Fruit fly (Drosophila melanogaster) whole organism, adult: ENCODE data around the gene hoe1.

ENCODE experiments used
- CG11617 ChIP-seq: fragments of 200-800 bp; sonication (Bioruptor generic); optimal IDR thresholded peaks from 2 replicates; lab custom pipeline; 2017; ENCODE audit warnings: mild to moderate bottlenecking, missing biosample characterization, missing genetic modification reagents, missing genetic modification characterization
- CG12768 ChIP-seq: fragments of 200-800 bp; sonication (Bioruptor generic); optimal IDR thresholded peaks from 2 replicates; lab custom pipeline; 2017; ENCODE audit warnings: missing biosample characterization, missing genetic modification characterization, mild to moderate bottlenecking, moderate library complexity, missing genetic modification reagents
- CG14711 ChIP-seq: fragments of 200-800 bp; sonication (Bioruptor generic); optimal IDR thresholded peaks from 2 replicates; lab custom pipeline; 2018; ENCODE audit warnings: missing biosample characterization, mild to moderate bottlenecking, missing genetic modification characterization, moderate library complexity
- CG1620 ChIP-seq: fragments of 200-800 bp; sonication (Bioruptor generic); optimal IDR thresholded peaks from 2 replicates; lab custom pipeline; 2016; ENCODE audit warnings: missing biosample characterization, missing genetic modification characterization
- CG33017 ChIP-seq: fragments of 200-800 bp; sonication (Bioruptor generic); optimal IDR thresholded peaks from 2 replicates; lab custom pipeline; 2018; ENCODE audit warnings: missing biosample characterization, mild to moderate bottlenecking, missing genetic modification characterization, moderate library complexity
- CG5204 ChIP-seq: fragments of 200-800 bp; sonication (Bioruptor generic); optimal IDR thresholded peaks from 2 replicates; lab custom pipeline; 2016; ENCODE audit warnings: missing biosample characterization, missing genetic modification characterization
- CG7045 ChIP-seq: fragments of 200-800 bp; sonication (Bioruptor generic); optimal IDR thresholded peaks from 2 replicates; lab custom pipeline; 2017; ENCODE audit warnings: missing biosample characterization, mild to moderate bottlenecking, missing genetic modification characterization
- CG7101 ChIP-seq: fragments of 200-800 bp; sonication (Bioruptor generic); optimal IDR thresholded peaks from 2 replicates; lab custom pipeline; 2018; ENCODE audit warnings: missing biosample characterization, mild to moderate bottlenecking, missing genetic modification characterization, moderate library complexity
- Clk ChIP-seq: fragments of 200-800 bp; sonication (Bioruptor generic); optimal IDR thresholded peaks from 2 replicates; lab custom pipeline; 2017; ENCODE audit warnings: missing biosample characterization, missing genetic modification characterization
- Crg-1 ChIP-seq: fragments of 200-800 bp; sonication (Bioruptor generic); optimal IDR thresholded peaks from 2 replicates; lab custom pipeline; 2016; ENCODE audit warnings: missing biosample characterization, missing genetic modification characterization
- Hr96 ChIP-seq: fragments of 200-800 bp; sonication (Bioruptor generic); optimal IDR thresholded peaks from 2 replicates; lab custom pipeline; 2016; ENCODE audit warnings: missing biosample characterization, missing genetic modification characterization
- Mnt ChIP-seq: fragments of 200-800 bp; sonication (Bioruptor generic); optimal IDR thresholded peaks from 2 replicates; lab custom pipeline; 2016; ENCODE audit warnings: missing biosample characterization, mild to moderate bottlenecking, missing genetic modification characterization
- bab1 ChIP-seq: fragments of 200-800 bp; sonication (Bioruptor generic); optimal IDR thresholded peaks from 3 replicates; lab custom pipeline; 2019; ENCODE audit warnings: missing biosample characterization, mild to moderate bottlenecking, missing genetic modification characterization, moderate library complexity
- cic ChIP-seq: fragments of 200-800 bp; sonication (Bioruptor generic); optimal IDR thresholded peaks from 2 replicates; lab custom pipeline; 2017; ENCODE audit warnings: missing biosample characterization, mild to moderate bottlenecking, missing genetic modification characterization, moderate library complexity
- cnc ChIP-seq, 2 experiments: fragments of >200 bp; optimal IDR thresholded peaks; 2 replicates each; lab custom pipeline; 2017
- kay ChIP-seq: fragments of 200-800 bp; sonication (Bioruptor generic); peaks from one replicate; lab custom pipeline; 2016; ENCODE audit warnings: missing biosample characterization, missing genetic modification characterization, borderline replicate concordance
- ovo ChIP-seq: fragments of 200-800 bp; sonication (Bioruptor generic); optimal IDR thresholded peaks from 2 replicates; lab custom pipeline; 2016; ENCODE audit warnings: missing biosample characterization, missing genetic modification characterization
- pad ChIP-seq: fragments of 200-800 bp; sonication (Bioruptor generic); optimal IDR thresholded peaks from 3 replicates; lab custom pipeline; 2017; ENCODE audit warnings: missing biosample characterization, missing genetic modification characterization, mild to moderate bottlenecking, moderate library complexity, missing genetic modification reagents
- tj ChIP-seq: fragments of 200-800 bp; sonication (Bioruptor generic); optimal IDR thresholded peaks from 3 replicates; lab custom pipeline; 2017; ENCODE audit warnings: missing biosample characterization, mild to moderate bottlenecking, missing genetic modification characterization, moderate library complexity
- toe ChIP-seq: fragments of 200-800 bp; sonication (Bioruptor generic); optimal IDR thresholded peaks from 2 replicates; lab custom pipeline; 2016; ENCODE audit warnings: missing biosample characterization, missing genetic modification characterization

Gene hoe1

DNA sequence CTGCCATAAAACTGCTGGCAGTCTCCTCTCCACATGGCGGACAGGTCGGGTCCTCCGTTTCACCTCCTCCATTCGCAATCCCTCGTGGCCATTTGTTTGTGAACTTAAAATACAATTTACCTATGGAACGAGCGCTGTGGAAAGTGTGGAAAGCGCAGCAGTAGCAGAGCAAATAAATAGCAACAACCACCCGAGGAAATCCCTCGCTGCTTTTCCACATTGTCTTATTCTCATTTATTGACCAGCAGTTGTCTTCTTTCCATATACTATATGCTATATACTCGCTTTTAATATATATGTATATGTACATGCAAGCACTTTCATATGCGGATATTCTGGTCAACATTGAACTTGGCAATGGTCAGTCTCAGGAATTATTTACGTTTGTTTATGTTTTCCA, at the start of gene hoe1:
hoe1 (minus strand) TSS at position 101 of the 400 bp plus-strand sequence.
- TF ChIP-seq cic (GFP tag; lab: Kevin White, UChicago) (no peak), cnc (optimal IDR thresholded peaks at IDR 0.05; lab: Kevin White, UChicago) (no peak), CG5204 (GFP tag; lab: Kevin White, UChicago) (no peak), bab1 (GFP tag; lab: Kevin White, UChicago) (no peak), Mnt (GFP tag; lab: Kevin White, UChicago) (no peak), kay (GFP tag; lab: Kevin White, UChicago) (no peak), CG7101 (tag; lab: Kevin White, UChicago) (no peak), Crg-1 (GFP tag; lab: Kevin White, UChicago) (no peak), toe (no peak)

DNA sequence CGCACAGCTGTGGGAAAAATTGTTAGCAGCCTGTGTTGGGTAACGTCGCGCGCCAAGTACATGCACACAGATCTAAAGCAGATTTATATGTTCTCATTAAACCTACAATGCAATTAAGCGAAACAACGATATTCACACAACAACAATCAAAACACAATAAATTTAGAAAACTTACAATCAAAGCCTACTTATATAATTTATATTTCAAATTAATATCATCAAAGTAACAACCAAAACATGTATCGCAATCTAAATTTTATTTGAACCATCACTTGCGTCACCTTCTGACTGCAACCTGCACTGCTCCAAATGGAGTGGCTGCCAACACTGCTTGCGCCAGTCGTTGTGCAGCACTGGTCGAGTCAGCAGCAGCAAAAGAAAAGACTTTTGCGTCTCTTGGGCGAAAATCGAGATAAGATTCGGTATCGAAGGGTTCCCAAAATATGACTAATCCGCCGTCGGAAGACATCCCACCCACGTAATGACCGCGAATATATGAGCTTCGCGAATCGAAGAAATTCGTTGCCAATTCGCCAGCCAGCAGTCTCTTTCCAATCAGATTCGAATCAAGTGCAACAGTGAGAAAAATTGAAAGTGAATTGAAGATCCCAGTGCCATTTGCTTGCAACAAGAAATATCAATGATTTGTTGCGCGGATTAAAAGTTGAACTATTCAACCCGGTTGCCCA, 49.2 kb upstream of the hoe1 start, which contains the start of the genes CG8892 and CG34126:
CG8892 (minus strand) TSS at position 315 of the 689 bp plus-strand sequence.
CG34126 (plus strand) TSS at position 337 of the 689 bp plus-strand sequence.
- TF ChIP-seq cic (GFP tag; lab: Kevin White, UChicago) (peak; percentile 89), Clk (GFP tag; lab: Kevin White, UChicago) (peak; percentile 99), ovo (GFP tag; lab: Kevin White, UChicago) (peak; percentile 99), pad (GFP tag; lab: Kevin White, UChicago) (peak; percentile 96), cnc (optimal IDR thresholded peaks at IDR 0.05; lab: Kevin White, UChicago) (no peak), CG7101 (tag; lab: Kevin White, UChicago) (peak; percentile 98), CG11617 (GFP tag; lab: Kevin White, UChicago) (peak; percentile 99), CG14711 (tag; lab: Kevin White, UChicago) (peak; percentile 95), CG5204 (GFP tag; lab: Kevin White, UChicago) (peak; percentile 98), Crg-1 (GFP tag; lab: Kevin White, UChicago) (peak; percentile 99), CG33017 (peak; percentile 96), bab1 (GFP tag; lab: Kevin White, UChicago) (peak; percentile 95), Hr96 (GFP tag; lab: Kevin White, UChicago) (peak; percentile 96), tj (GFP tag; lab: Kevin White, UChicago) (peak; percentile 90), kay (GFP tag; lab: Kevin White, UChicago) (no peak), CG7045 (GFP tag; lab: Kevin White, UChicago) (peak; percentile 97), CG12768 (GFP tag; lab: Kevin White, UChicago) (peak; percentile 99), CG1620 (GFP tag; lab: Kevin White, UChicago) (peak; percentile 99), Mnt (GFP tag; lab: Kevin White, UChicago) (peak; percentile 97), toe (peak; percentile 99)

DNA sequence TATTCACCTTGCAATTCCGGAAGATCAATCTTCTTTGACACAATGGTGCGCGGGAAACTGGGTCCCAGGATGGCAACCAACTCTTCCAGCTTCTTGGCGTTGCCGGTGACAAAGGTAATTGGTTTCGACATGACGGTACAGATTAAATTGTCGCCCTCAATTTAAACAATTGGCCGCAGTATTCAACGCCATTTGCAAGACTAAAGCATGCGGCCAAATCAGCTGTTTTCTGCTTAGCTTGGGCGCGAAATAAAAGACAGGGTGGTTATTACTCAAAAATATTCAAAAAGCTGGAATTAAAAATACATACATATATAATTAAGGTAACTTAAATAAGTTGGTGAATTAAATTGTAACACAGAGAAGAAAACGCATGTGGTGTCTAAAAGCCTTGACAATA, 47.0 kb upstream of the hoe1 start, which contains the start of gene CG8891:
CG8891 (minus strand) TSS at position 242 of the 400 bp plus-strand sequence.
- TF ChIP-seq CG5204 (GFP tag; lab: Kevin White, UChicago) = no peak
- TF ChIP-seq ovo (GFP tag; lab: Kevin White, UChicago) = no peak
- TF ChIP-seq toe = no peak
- peak; percentile 51 for TF ChIP-seq Mnt (GFP tag; lab: Kevin White, UChicago)
- no peak for TF ChIP-seq CG11617 (GFP tag; lab: Kevin White, UChicago)
- TF ChIP-seq bab1 (GFP tag; lab: Kevin White, UChicago) = peak; percentile 14
- TF ChIP-seq CG7101 (tag; lab: Kevin White, UChicago) = no peak
- TF ChIP-seq CG33017 = no peak
- no peak for TF ChIP-seq CG7045 (GFP tag; lab: Kevin White, UChicago)

DNA sequence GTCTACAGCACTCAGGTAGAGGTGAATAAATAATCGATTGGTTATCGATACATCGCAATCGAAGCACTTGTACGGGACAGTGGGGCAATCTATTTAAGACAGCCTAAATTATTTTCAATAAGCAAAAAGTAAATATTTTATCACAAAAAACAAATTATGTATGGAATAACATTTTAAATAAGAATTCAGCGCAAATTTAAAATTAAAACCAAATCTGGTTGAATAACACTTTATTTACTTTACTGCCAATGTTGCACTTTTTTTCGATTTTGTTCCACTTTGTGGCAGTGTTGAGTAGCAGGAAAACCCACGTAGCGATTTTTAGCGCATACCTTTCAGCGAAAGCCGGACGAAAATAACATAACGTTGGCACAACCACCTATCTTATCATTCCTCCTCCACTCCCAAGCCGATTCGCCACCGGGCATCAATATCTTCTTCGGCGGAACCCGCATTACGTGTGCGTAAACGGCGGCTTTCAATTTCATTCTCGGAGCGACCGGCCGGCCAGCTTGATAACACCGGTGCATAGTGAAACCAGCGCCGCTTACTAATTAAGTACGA, 44.9 kb upstream of the hoe1 start, which contains the start of the genes Gmd and CG3792:
Gmd (minus strand) TSS at position 36 of the 564 bp plus-strand sequence.
CG3792 (plus strand) TSS at position 325 of the 564 bp plus-strand sequence.
- TF ChIP-seq CG5204 (GFP tag; lab: Kevin White, UChicago) (no peak), CG7045 (GFP tag; lab: Kevin White, UChicago) (peak; percentile 94), CG33017 (peak; percentile 89), cic (GFP tag; lab: Kevin White, UChicago) (peak; percentile 84), Mnt (GFP tag; lab: Kevin White, UChicago) (peak; percentile 86), pad (GFP tag; lab: Kevin White, UChicago) (peak; percentile 86), toe (no peak), Hr96 (GFP tag; lab: Kevin White, UChicago) (no peak), bab1 (GFP tag; lab: Kevin White, UChicago) (peak; percentile 95), CG1620 (GFP tag; lab: Kevin White, UChicago) (peak; percentile 95), ovo (GFP tag; lab: Kevin White, UChicago) (peak; percentile 83), Crg-1 (GFP tag; lab: Kevin White, UChicago) (peak; percentile 92), kay (GFP tag; lab: Kevin White, UChicago) (no peak), cnc (optimal IDR thresholded peaks at IDR 0.05; lab: Kevin White, UChicago) (no peak), CG14711 (tag; lab: Kevin White, UChicago) (peak; percentile 89), tj (GFP tag; lab: Kevin White, UChicago) (peak; percentile 95), Clk (GFP tag; lab: Kevin White, UChicago) (peak; percentile 90), CG12768 (GFP tag; lab: Kevin White, UChicago) (peak; percentile 96), CG7101 (tag; lab: Kevin White, UChicago) (peak; percentile 93), CG11617 (GFP tag; lab: Kevin White, UChicago) (peak; percentile 95)
